Fruit fly (Drosophila melanogaster): ENCODE measurements around the gene CG33203.
A peak's percentile ranks its signal among the peaks of the same experiment; 100 is the strongest.

The CG33203 gene

dm6 chr3R:28830746-28831145 is 56.8 kb downstream of the CG33203 start:
- peak; percentile 3 for TF ChIP-seq noc (tag; optimal IDR thresholded peaks at IDR 0.05)

- TF ChIP-seq noc (tag; optimal IDR thresholded peaks at IDR 0.05): no peak
These were observed 58.1 kb downstream of the CG33203 start for dm6 chr3R:28829328-28829916.

dm6 chr3R:28827222-28827621 is 60.3 kb downstream of the CG33203 start:
- no peak for TF ChIP-seq noc (tag; optimal IDR thresholded peaks at IDR 0.05)

Data from whole organism, larva.